Worm (Caenorhabditis elegans) whole organism, L4 larva: Measurements from ENCODE around the gene K08D8.5.

ENCODE experiments used
- D1046.2 ChIP-seq: fragments of 200-800 bp; sonication (Bioruptor generic); IDR thresholded peaks from 2 replicates; pipeline ENCODE4 v1.3.6; 2022; ENCODE audit warnings: missing genetic modification characterization, missing compliant biosample characterization
- R02D3.7 ChIP-seq: fragments of 150-350 bp; sonication (generic microtip); optimal IDR thresholded peaks from 3 replicates; lab custom pipeline; 2014; ENCODE audit warnings: missing biosample characterization, missing genetic modification characterization
- daf-16 ChIP-seq, 3 experiments: sonication (generic microtip); optimal IDR thresholded peaks; 2 replicates each; lab custom pipeline; 2016 to 2017; ENCODE audit warnings: missing genetic modification characterization in 3 of 3, missing genetic modification reagents in 3 of 3, mild to moderate bottlenecking in 2 of 3, missing compliant biosample characterization in 2 of 3, missing biosample characterization in 1 of 3, moderate library complexity in 1 of 3
- duxl-1 ChIP-seq: sonication (generic microtip); optimal IDR thresholded peaks from 2 replicates; lab custom pipeline; 2016; ENCODE audit warnings: mild to moderate bottlenecking, missing genetic modification characterization, moderate library complexity, missing compliant biosample characterization; ENCODE audit not compliant: poor library complexity
- fkh-10 ChIP-seq: fragments of 150-350 bp; optimal IDR thresholded peaks from 2 replicates; lab custom pipeline; 2014; ENCODE audit warnings: missing biosample characterization, missing genetic modification reagents, missing genetic modification characterization
- lin-29 ChIP-seq: fragments of 200-800 bp; sonication (Bioruptor generic); IDR thresholded peaks from 2 replicates; pipeline ENCODE4 v1.3.6; 2022; ENCODE audit warnings: missing genetic modification reagents, missing genetic modification characterization, missing compliant biosample characterization
- mep-1 ChIP-seq: fragments of 150-350 bp; sonication (generic microtip); optimal IDR thresholded peaks from 3 replicates; lab custom pipeline; 2014; ENCODE audit warnings: missing biosample characterization, missing genetic modification characterization
- nhr-237 ChIP-seq: sonication (generic microtip); optimal IDR thresholded peaks from 2 replicates; lab custom pipeline; 2017; ENCODE audit warnings: missing biosample characterization, missing genetic modification characterization
- nhr-48 ChIP-seq: sonication (generic microtip); optimal IDR thresholded peaks from 2 replicates; lab custom pipeline; 2016; ENCODE audit warnings: mild to moderate bottlenecking, missing genetic modification characterization, missing compliant biosample characterization
- nhr-77 ChIP-seq: fragments of 150-350 bp; optimal IDR thresholded peaks from 2 replicates; lab custom pipeline; 2014; ENCODE audit warnings: missing biosample characterization, missing genetic modification characterization
- saeg-2 ChIP-seq: fragments of 200-800 bp; sonication (Bioruptor generic); IDR thresholded peaks from 2 replicates; pipeline ENCODE4 v1.3.6; 2022; ENCODE audit warnings: missing genetic modification reagents, missing genetic modification characterization, missing compliant biosample characterization
- tag-97 ChIP-seq: fragments of 200-800 bp; sonication (Bioruptor generic); IDR thresholded peaks from 2 replicates; pipeline ENCODE4 v1.3.6; 2022; ENCODE audit warnings: missing genetic modification characterization, missing compliant biosample characterization
- unc-62 ChIP-seq, 3 experiments: fragments of 150-350 bp in 1 of 3; sonication (generic microtip); optimal IDR thresholded peaks in 2 of 3; peaks in 1 of 3; 1 replicate in 1 of 3; 2 replicates in 2 of 3; lab custom pipeline; 2014 to 2017; ENCODE audit warnings: missing biosample characterization in 3 of 3, missing genetic modification characterization in 3 of 3, missing genetic modification reagents in 3 of 3, missing genotype in 1 of 3
- vab-7 ChIP-seq: fragments of 200-800 bp; sonication (Bioruptor generic); IDR thresholded peaks from 2 replicates; pipeline ENCODE4 v1.3.6; 2022; ENCODE audit warnings: missing genetic modification reagents, missing genetic modification characterization, missing compliant biosample characterization
- zag-1 ChIP-seq: fragments of 150-350 bp; optimal IDR thresholded peaks from 2 replicates; lab custom pipeline; 2014; ENCODE audit warnings: missing biosample characterization, missing genetic modification characterization

K08D8.5 gene

DNA sequence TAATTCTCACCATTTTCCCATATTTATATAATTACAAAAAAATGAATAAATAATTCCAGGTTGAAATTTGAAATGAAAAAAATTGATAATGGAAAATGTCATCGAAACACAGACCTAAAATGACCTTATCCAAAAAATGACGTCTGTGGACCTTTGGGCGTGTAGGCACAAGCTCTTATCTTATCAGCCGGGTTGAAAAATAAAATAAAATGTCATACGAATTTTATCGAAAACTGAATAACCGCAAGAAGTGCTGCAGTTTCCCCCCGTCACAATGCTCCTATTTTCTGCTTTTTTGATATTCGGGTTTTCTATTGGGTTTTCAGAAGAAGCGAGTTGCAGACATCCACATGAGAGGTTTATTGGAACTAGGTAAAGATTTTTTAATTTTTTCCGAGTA lies 46.0 kb downstream of the K08D8.5 start, which contains the start of gene clec-186 (continued):
- TF ChIP-seq nhr-48 (tag; lab: Kevin White, UChicago), result peak; percentile 49
- peak in 1 of 2 experiments; percentile 85 for TF ChIP-seq unc-62 (GFP tag; optimal IDR thresholded peaks at IDR 0.05 in 1 of 2; lab: Kevin White, UChicago)
- TF ChIP-seq unc-62 (tag; optimal IDR thresholded peaks at IDR 0.05; lab: Kevin White, UChicago), result no peak
- TF ChIP-seq nhr-77 (tag; lab: Kevin White, UChicago), result peak; percentile 38
- no peak for TF ChIP-seq daf-16 (GFP tag; optimal IDR thresholded peaks at IDR 0.05; lab: Kevin White, UChicago)
- no peak for TF ChIP-seq daf-16 (tag; optimal IDR thresholded peaks at IDR 0.05; lab: Kevin White, UChicago)
- TF ChIP-seq vab-7 (GFP tag; lab: Robert Waterston, UW), result no peak
- TF ChIP-seq lin-29 (GFP tag; lab: Robert Waterston, UW), result no peak
- TF ChIP-seq zag-1 (tag; lab: Kevin White, UChicago), result no peak
- no peak for TF ChIP-seq mep-1
- no peak for TF ChIP-seq D1046.2
- no peak for TF ChIP-seq fkh-10 (GFP tag; lab: Kevin White, UChicago)
- no peak for TF ChIP-seq tag-97 (GFP tag; lab: Robert Waterston, UW)
- no peak for TF ChIP-seq nhr-237 (tag; lab: Kevin White, UChicago)
- TF ChIP-seq saeg-2 (GFP tag; lab: Robert Waterston, UW), result no peak
- no peak for TF ChIP-seq duxl-1 (tag; lab: Kevin White, UChicago)
- no peak for TF ChIP-seq R02D3.7 (tag; lab: Kevin White, UChicago)
- TF ChIP-seq, all 104 proteins: peak for 13
